Fruit fly (Drosophila melanogaster) ovary, adult (tissue): ENCODE results near the gene CG32192.

Source experiments
- CG17801 ChIP-seq: fragments of 200-800 bp; optimal IDR thresholded peaks from 2 replicates; lab custom pipeline; 2019; ENCODE audit warnings: missing biosample characterization, mild to moderate bottlenecking, missing genetic modification characterization, moderate library complexity; ENCODE audit not compliant: partially characterized antibody

CG32192 gene

dm6 chr3L:18015171-18015944 lies 24.8 kb upstream of the CG32192 start:
- TF ChIP-seq CG17801 = no peak

- TF ChIP-seq CG17801 = no peak
Measured at dm6 chr3L:18016105-18016842, 23.8 kb upstream of the CG32192 start.

dm6 chr3L:18016843-18017292 lies 23.2 kb upstream of the CG32192 start:
- TF ChIP-seq CG17801 = no peak

DNA sequence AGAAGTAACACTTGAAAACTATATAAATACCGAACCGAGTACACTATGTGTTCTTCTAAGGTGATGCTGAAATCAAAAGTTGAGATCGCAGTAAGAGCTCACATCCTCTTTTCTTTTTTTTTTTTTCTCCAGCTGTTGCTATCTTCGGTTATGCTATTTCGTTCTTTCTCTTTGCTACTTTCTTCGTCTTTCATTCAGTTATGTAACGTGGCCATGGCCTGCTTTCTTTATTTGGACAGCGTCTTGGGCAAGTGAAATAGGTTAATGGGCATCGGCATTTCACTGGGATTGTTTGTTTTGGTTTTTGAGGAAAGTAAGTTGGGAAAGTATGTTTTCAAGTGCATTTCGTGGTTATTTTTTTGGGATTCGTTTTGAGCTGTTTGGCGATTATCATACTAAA lies 22.5 kb upstream of the CG32192 start:
- no peak for TF ChIP-seq CG17801

- no peak for TF ChIP-seq CG17801
Measured at dm6 chr3L:18018553-18018952, 21.6 kb upstream of the CG32192 start.

DNA sequence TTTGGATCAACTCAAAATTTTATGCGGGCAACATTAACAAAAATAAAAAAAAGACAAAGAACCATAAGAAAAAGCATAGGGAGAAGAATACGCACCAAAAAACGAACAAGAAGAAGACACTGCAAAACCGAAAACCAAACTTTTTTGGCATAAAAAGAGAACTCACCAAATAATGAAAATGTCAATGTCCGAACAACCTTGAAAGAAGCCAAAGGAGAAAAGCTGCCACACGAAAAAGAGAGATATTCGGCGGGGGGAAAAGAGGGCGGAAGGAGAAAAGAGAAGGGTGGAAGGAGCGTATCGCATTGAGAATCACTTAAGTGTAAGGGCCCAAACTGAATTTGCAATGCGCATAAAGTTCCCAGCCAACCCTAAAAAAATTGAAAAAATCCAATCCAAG lies 21.1 kb upstream of the CG32192 start:
- no peak for TF ChIP-seq CG17801

DNA sequence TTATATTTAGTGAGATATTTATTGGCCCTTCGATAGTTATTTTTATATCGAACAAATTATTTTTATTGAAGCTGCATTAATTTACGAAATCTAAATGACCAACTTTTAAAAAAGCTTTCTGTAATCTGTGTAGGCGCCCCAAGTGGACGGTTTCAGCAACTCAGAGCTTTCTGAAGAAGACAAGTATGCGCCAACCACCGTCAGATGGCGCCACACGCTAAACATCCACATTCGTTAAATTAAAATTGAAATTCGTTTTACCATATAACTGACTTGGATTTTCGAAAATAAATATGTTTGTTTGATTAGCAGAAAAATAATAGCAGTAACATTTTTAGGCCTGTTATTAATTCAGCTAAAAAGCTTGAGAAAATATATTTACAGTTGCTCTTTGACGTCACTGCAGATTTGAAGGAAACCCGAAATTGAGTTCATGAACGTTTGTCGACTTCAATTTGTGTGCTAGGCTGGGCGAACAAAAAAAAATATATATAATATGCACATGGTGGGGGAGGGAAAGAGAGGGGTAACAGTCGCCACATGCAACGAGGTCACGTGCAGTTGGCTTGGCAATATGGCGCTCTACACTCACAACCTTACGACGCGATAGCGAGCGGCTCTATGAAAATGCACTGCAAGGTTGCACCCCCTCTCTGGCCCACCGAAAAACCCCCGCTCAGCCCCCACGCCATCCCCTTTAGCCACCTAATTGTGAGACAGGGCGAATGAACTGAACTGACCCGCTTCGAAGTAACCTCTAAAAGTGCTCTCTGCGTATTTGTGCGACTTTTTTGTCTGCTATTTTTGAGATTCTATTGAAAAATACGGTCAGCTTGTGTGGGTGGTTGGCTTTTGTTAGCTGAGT lies 20.2 kb upstream of the CG32192 start:
- peak; percentile 84 for TF ChIP-seq CG17801

- TF ChIP-seq CG17801 = no peak
Measured at dm6 chr3L:18020944-18021343, 19.2 kb upstream of the CG32192 start.

DNA sequence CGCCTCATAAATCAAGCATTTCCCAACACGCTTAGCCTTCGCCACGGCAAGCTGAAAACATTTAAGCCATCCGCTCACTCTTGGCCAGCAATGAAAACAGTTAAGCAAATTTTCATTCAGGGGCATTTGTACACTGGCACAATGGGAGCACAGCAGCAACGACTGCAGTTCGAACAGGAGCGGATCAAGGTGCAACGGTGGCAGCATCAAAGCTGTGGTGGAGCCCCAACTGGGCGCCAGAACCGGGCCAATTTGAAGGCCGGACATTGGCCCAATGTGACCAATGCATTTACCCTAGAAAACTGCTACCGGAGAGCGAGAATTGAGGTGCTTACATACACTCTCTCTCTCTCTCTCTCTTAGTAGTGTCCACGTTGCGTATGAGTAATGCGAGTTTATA lies 18.2 kb upstream of the CG32192 start:
- TF ChIP-seq CG17801 = no peak

DNA sequence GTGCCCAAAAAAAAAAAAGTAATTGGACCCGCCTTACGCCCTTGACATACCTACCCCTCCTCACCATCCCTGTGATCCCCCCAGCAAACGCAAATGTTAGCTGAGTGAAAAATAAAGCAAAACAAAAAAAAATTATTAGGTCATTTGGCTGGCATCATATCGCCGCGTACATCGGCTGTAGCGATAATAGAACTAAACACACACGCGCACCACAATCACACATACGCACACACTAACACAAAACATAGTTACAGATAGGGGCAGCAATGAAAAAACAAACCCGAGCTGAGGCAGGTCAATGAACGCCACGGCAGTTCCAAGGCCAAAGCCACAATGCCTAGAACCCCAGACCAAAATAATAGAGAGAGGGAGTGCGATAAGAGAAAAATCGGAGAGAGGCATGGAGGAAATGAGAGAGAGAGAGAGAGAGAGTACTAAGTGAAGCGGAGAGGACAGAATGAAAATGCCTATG lies 17.6 kb upstream of the CG32192 start:
- TF ChIP-seq CG17801 = no peak

DNA sequence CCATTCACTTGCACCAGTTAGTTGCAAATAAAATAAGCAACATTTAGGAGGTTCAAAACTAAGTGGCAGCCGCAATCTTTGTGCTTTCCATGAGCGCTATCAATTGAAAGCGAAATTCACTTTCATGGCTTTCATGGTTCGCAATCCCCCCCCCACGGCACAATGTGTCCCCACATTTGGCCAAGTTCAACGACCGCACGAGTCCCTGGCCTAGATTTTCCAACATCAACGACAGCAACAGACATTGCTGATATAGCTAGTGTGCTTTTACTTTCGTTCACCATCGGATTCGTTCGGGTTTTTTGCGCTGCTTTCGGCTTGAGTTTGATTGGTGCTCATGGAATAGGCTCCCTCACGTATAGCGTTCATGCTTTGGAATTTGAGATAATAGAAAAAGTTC lies 16.5 kb upstream of the CG32192 start:
- TF ChIP-seq CG17801 = no peak

DNA sequence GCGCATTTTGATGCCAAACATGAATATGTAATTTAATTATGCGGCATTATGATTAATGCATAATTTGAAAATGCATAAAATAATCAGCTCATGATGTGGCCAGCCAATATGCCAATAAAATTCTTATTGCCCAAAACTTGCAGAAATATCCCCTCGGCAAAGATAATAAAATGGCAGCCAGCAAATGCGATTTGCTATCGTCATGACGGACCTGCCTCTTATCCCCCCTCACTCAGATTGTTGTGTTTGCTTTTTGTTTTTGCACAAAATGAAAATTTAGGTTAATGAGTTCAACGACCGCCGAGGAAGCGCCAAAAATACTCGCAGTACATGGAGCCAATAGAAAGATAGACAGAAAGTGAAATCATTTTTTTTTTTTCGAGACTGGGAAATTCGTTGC lies 15.5 kb upstream of the CG32192 start:
- no peak for TF ChIP-seq CG17801

- TF ChIP-seq CG17801 = peak; percentile 73
Measured at dm6 chr3L:18025907-18026306, 14.2 kb upstream of the CG32192 start.

- TF ChIP-seq CG17801 = no peak
Measured at dm6 chr3L:18029546-18030300, 10.4 kb upstream of the CG32192 start.

- TF ChIP-seq CG17801 = no peak
Measured at dm6 chr3L:18030301-18030827, 9.8 kb upstream of the CG32192 start.
